Fruit fly (Drosophila melanogaster) whole organism, pupa: ENCODE measurements around the gene CG31776.
A peak's percentile ranks its signal among the peaks of the same experiment; 100 is the strongest.

Experiments
- CG12605 ChIP-seq: fragments of 200-800 bp; sonication (Bioruptor generic); IDR thresholded peaks from 2 replicates; pipeline ENCODE4 v1.3.6; 2022; ENCODE audit warnings: missing biosample characterization, missing genetic modification characterization
- CG14655 ChIP-seq: fragments of 200-800 bp; sonication (Bioruptor generic); optimal IDR thresholded peaks from 3 replicates; lab custom pipeline; 2017; ENCODE audit warnings: mild to moderate bottlenecking, missing biosample characterization, missing genetic modification reagents, missing genetic modification characterization
- CG15710 ChIP-seq: fragments of 200-800 bp; sonication (Bioruptor generic); optimal IDR thresholded peaks from 2 replicates; lab custom pipeline; 2018; ENCODE audit warnings: missing biosample characterization, mild to moderate bottlenecking, missing genetic modification characterization, moderate library complexity
- CG17806 ChIP-seq: fragments of 200-800 bp; sonication (Bioruptor generic); optimal IDR thresholded peaks from 2 replicates; lab custom pipeline; 2018; ENCODE audit warnings: missing biosample characterization, mild to moderate bottlenecking, missing genetic modification characterization, moderate library complexity
- CG32121 ChIP-seq: fragments of 200-800 bp; sonication (Bioruptor generic); IDR thresholded peaks from 2 replicates; pipeline ENCODE4 v1.3.6; 2022; ENCODE audit warnings: missing biosample characterization, missing genetic modification characterization
- CG34367 ChIP-seq: fragments of 200-800 bp; sonication (Bioruptor generic); optimal IDR thresholded peaks from 2 replicates; lab custom pipeline; 2018; ENCODE audit warnings: missing biosample characterization, mild to moderate bottlenecking, missing genetic modification characterization
- CG4496 ChIP-seq: fragments of 200-800 bp; sonication (Bioruptor generic); IDR thresholded peaks from 3 replicates; pipeline ENCODE4 v1.3.6; 2022; ENCODE audit warnings: missing biosample characterization, missing genetic modification characterization
- CG8301 ChIP-seq: fragments of 200-800 bp; sonication (Bioruptor generic); optimal IDR thresholded peaks from 2 replicates; lab custom pipeline; 2018; ENCODE audit warnings: missing biosample characterization, mild to moderate bottlenecking, missing genetic modification characterization
- D1 ChIP-seq: fragments of 200-800 bp; sonication (Bioruptor generic); optimal IDR thresholded peaks from 2 replicates; lab custom pipeline; 2018; ENCODE audit warnings: missing biosample characterization, mild to moderate bottlenecking, missing genetic modification characterization, moderate library complexity
- Ets98B ChIP-seq: fragments of 200-800 bp; sonication (Bioruptor generic); IDR thresholded peaks from 2 replicates; pipeline ENCODE4 v1.3.6; 2022; ENCODE audit warnings: missing biosample characterization, missing genetic modification characterization
- Snoo ChIP-seq: fragments of 200-800 bp; sonication (Bioruptor generic); optimal IDR thresholded peaks from 3 replicates; lab custom pipeline; 2017; ENCODE audit warnings: missing biosample characterization, mild to moderate bottlenecking, missing genetic modification characterization, inconsistent platforms
- fd96Ca ChIP-seq: fragments of 200-800 bp; sonication (Bioruptor generic); IDR thresholded peaks from 3 replicates; pipeline ENCODE4 v1.3.6; 2022; ENCODE audit warnings: missing biosample characterization, missing genetic modification characterization
- gl ChIP-seq: fragments of 200-800 bp; sonication (Bioruptor generic); optimal IDR thresholded peaks from 2 replicates; lab custom pipeline; 2018; ENCODE audit warnings: missing biosample characterization, mild to moderate bottlenecking, missing genetic modification characterization
- rn ChIP-seq: fragments of 200-800 bp; sonication (Bioruptor generic); IDR thresholded peaks from 2 replicates; pipeline ENCODE4 v1.3.6; 2022; ENCODE audit warnings: missing biosample characterization, missing genetic modification characterization

DNA sequence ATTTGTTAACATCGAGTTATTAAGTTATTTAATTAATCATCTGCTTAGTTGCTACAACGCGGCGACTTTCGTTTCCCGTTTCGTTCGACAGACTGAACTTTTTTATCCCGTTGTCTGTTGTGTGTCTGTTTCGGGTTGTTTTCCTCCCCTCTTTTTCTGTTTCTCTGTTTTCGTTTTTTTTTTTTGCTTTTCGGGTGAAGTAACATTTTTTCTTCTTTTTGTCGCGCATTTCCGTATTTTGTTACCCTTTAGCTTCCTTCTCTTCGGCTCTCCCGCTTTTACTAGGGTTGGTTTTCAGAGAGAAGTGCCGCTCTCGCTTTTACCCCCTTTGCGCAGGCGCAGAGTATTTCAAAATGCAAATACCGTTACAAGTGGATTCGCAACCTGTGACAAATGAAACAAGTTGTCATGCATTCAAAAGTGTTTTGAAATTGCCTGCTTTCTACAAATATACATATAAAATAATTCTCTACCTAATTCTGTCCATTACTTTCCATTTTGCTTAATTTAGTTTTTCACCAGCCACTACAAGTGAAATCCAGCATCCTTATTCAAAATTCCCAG is 43.2 kb upstream of the CG31776 start, which contains the start of gene Pgant2:
- no peak for TF ChIP-seq CG17806 (tag; lab: Kevin White, UChicago)
- TF ChIP-seq CG32121 (GFP tag; lab: Robert Waterston, UW) = no peak
- TF ChIP-seq fd96Ca (GFP tag; lab: Robert Waterston, UW) = 0 out of 3 replicates have a peak, but pooled peaks have one; percentile 21
- TF ChIP-seq CG14655 (GFP tag; lab: Kevin White, UChicago) = no peak
- no peak for TF ChIP-seq CG15710 (tag; lab: Kevin White, UChicago)
- TF ChIP-seq D1 (tag; lab: Kevin White, UChicago) = no peak
- no peak for TF ChIP-seq CG34367
- TF ChIP-seq CG12605 = 0 out of 2 replicates have a peak, but pooled peaks have one; percentile 13
- TF ChIP-seq CG4496 (GFP tag; lab: Robert Waterston, UW) = 0 out of 3 replicates have a peak, but pooled peaks have one; percentile 18
- TF ChIP-seq gl = no peak
- no peak for TF ChIP-seq CG8301
- no peak for TF ChIP-seq Snoo (tag; lab: Kevin White, UChicago)
- TF ChIP-seq rn (GFP tag; lab: Robert Waterston, UW) = no peak
- no peak; the same call in 1 of the 2 replicates for TF ChIP-seq Ets98B (GFP tag; lab: Robert Waterston, UW)
